Fruit fly (Drosophila melanogaster): ENCODE measurements around the gene CG2993.

The CG2993 gene

DNA sequence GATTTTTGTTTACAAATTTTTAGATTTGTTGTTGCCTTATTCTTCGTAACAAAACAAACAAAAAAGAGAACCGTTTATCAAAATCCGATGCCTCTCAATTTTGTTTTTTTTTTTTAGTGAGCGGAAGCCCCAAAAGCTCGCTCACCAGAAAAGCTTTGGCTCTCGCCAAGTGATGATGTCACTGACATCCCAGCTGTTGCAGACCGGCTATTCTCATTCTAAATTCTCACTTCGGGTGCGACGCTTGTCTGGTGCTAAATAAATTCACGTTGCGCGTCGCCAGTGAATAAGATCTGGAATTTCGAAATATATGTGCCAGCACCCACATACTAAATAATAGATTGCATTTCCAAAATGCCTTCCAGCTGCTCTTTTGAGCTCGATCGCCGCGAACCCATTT is 16.0 kb downstream of the CG2993 start, which contains the start of gene CG2641:
Gene CG2641, plus strand, starts transcription at position 215 of the 400 bp plus-strand sequence.
- TF ChIP-seq sage (GFP tag; optimal IDR thresholded peaks at IDR 0.05) (peak; percentile 58), CG32264 (GFP tag; optimal IDR thresholded peaks at IDR 0.05) (peak; percentile 36), h (GFP tag; optimal IDR thresholded peaks at IDR 0.05) (no peak), Rel (GFP tag; optimal IDR thresholded peaks at IDR 0.05) (peak; percentile 95), Rel (tag; optimal IDR thresholded peaks at IDR 0.05) (no peak), brk (GFP tag; optimal IDR thresholded peaks at IDR 0.05) (peak; percentile 34), Vsx2 (GFP tag; optimal IDR thresholded peaks at IDR 0.05; ENCODE audit: partially characterized antibody) (peak; percentile 16), CrebA (GFP tag; optimal IDR thresholded peaks at IDR 0.05; ENCODE audit: borderline replicate concordance) (peak; percentile 92), foxo (GFP tag; optimal IDR thresholded peaks at IDR 0.05) (peak in 1 of 2 experiments; percentile 80), Dif (GFP tag; optimal IDR thresholded peaks at IDR 0.05; ENCODE audit: partially characterized antibody) (peak; percentile 38), Dfd (GFP tag; optimal IDR thresholded peaks at IDR 0.05) (no peak), Sp1 (GFP tag; optimal IDR thresholded peaks at IDR 0.05) (peak; percentile 48)

dm6 chr3R:7790583-7791034 is 19.2 kb downstream of the CG2993 start, which contains the start of gene CG10086:
Gene CG10086, plus strand, starts transcription at chr3R:7790633.
- TF ChIP-seq Rel (GFP tag; optimal IDR thresholded peaks at IDR 0.05) (no peak), Rel (tag; optimal IDR thresholded peaks at IDR 0.05) (peak; percentile 2), HLH106 (tag; optimal IDR thresholded peaks at IDR 0.05) (no peak), Hr83 (GFP tag; optimal IDR thresholded peaks at IDR 0.05; ENCODE audit: poor library complexity, severe bottlenecking) (no peak), ey (GFP tag; optimal IDR thresholded peaks at IDR 0.05) (no peak), h (GFP tag; optimal IDR thresholded peaks at IDR 0.05) (peak; percentile 22), jim (GFP tag; optimal IDR thresholded peaks at IDR 0.05) (no peak), lola (GFP tag; optimal IDR thresholded peaks at IDR 0.05) (no peak), psq (GFP tag; optimal IDR thresholded peaks at IDR 0.05) (no peak), GATAd (GFP tag; optimal IDR thresholded peaks at IDR 0.05) (no peak), OdsH (GFP tag; optimal IDR thresholded peaks at IDR 0.05) (no peak)

DNA sequence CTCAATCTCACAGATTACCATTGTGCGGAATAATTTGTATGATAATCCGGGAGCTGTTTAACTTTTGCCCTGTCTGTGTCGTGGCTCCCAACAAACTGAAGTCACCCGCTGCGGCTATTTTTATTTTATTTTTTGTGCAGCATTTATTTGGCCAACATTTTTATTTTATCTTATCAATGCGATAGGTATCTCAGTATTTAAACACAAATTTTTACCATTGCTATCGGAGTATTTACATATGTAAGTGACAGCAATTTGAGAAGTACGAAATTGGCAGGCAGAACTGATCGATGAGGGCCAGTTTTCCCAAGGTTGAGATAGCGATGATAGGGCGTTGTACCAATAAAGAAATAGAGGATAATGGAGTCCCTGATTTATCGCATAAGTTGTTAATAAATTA is 19.7 kb downstream of the CG2993 start, which contains the start of gene CG18746:
Gene CG18746, minus strand, starts transcription at position 101 of the 400 bp plus-strand sequence.
- TF ChIP-seq Dif (GFP tag; optimal IDR thresholded peaks at IDR 0.05; ENCODE audit: partially characterized antibody) (no peak), woc (GFP tag; optimal IDR thresholded peaks at IDR 0.05) (no peak), psq (GFP tag; optimal IDR thresholded peaks at IDR 0.05) (no peak), jim (GFP tag; optimal IDR thresholded peaks at IDR 0.05) (no peak), CG9705 (GFP tag; optimal IDR thresholded peaks at IDR 0.05) (no peak), dsf (GFP tag; optimal IDR thresholded peaks at IDR 0.05; ENCODE audit: borderline replicate concordance) (no peak), rgr (GFP tag; optimal IDR thresholded peaks at IDR 0.05) (no peak), Hr83 (GFP tag; optimal IDR thresholded peaks at IDR 0.05; ENCODE audit: poor library complexity, severe bottlenecking) (no peak), lola (GFP tag; optimal IDR thresholded peaks at IDR 0.05) (no peak), CrebA (GFP tag; optimal IDR thresholded peaks at IDR 0.05; ENCODE audit: borderline replicate concordance) (no peak), Rel (GFP tag; optimal IDR thresholded peaks at IDR 0.05) (no peak), Rel (tag; optimal IDR thresholded peaks at IDR 0.05) (no peak), OdsH (GFP tag; optimal IDR thresholded peaks at IDR 0.05) (no peak), Abd-B (GFP tag; optimal IDR thresholded peaks at IDR 0.05) (no peak), sv (GFP tag; optimal IDR thresholded peaks at IDR 0.05) (no peak), N (GFP tag; optimal IDR thresholded peaks at IDR 0.05) (no peak), pan (optimal IDR thresholded peaks at IDR 0.05) (no peak), foxo (GFP tag; optimal IDR thresholded peaks at IDR 0.05) (no peak), dl (GFP tag; optimal IDR thresholded peaks at IDR 0.05; ENCODE audit: insufficient read depth in 1 of 2, partially characterized antibody in 2 of 2) (no peak), br (GFP tag; optimal IDR thresholded peaks at IDR 0.05) (no peak)

dm6 chr3R:7787899-7788298 is 21.9 kb downstream of the CG2993 start, which contains the start of gene CG18748:
Gene CG18748, minus strand, starts transcription at chr3R:7787923.
- no peak for TF ChIP-seq foxo (GFP tag; optimal IDR thresholded peaks at IDR 0.05)
- no peak for TF ChIP-seq ey (GFP tag; optimal IDR thresholded peaks at IDR 0.05)
- TF ChIP-seq N (GFP tag; optimal IDR thresholded peaks at IDR 0.05): no peak
- TF ChIP-seq HLH106 (tag; optimal IDR thresholded peaks at IDR 0.05): no peak
- TF ChIP-seq fru (GFP tag; optimal IDR thresholded peaks at IDR 0.05): no peak
- no peak for TF ChIP-seq Abd-B (GFP tag; optimal IDR thresholded peaks at IDR 0.05)
- TF ChIP-seq usp (GFP tag; optimal IDR thresholded peaks at IDR 0.05): no peak
- no peak for TF ChIP-seq br (GFP tag; optimal IDR thresholded peaks at IDR 0.05)
- no peak for TF ChIP-seq Rel (GFP tag; optimal IDR thresholded peaks at IDR 0.05)
- peak; percentile 96 for TF ChIP-seq Rel (tag; optimal IDR thresholded peaks at IDR 0.05)
- peak; percentile 11 for TF ChIP-seq CrebA (GFP tag; optimal IDR thresholded peaks at IDR 0.05; ENCODE audit: borderline replicate concordance)
- TF ChIP-seq tai (GFP tag; optimal IDR thresholded peaks at IDR 0.05): no peak

All from whole organism, wandering third instar larva.